Fruit fly (Drosophila melanogaster) whole organism, embryonic: ENCODE measurements around the gene Jon99Fii.
A peak's percentile ranks its signal among the peaks of the same experiment; 100 is the strongest.

Source experiments
- CG1024 ChIP-seq: fragments of 200-800 bp; sonication (Bioruptor generic); IDR thresholded peaks from 2 replicates; pipeline ENCODE4 v1.3.6; 2022; ENCODE audit warnings: missing biosample characterization, missing genetic modification characterization
- CG10959 ChIP-seq: fragments of 200-800 bp; sonication (Bioruptor generic); IDR thresholded peaks from 2 replicates; pipeline ENCODE4 v1.3.6; 2022; ENCODE audit warnings: missing biosample characterization, missing genetic modification characterization
- CG10979 ChIP-seq: fragments of 200-800 bp; sonication (Bioruptor generic); optimal IDR thresholded peaks from 2 replicates; lab custom pipeline; 2018; ENCODE audit warnings: missing biosample characterization, mild to moderate bottlenecking, missing genetic modification characterization, moderate library complexity
- CG12391 ChIP-seq: fragments of 200-800 bp; sonication (Bioruptor generic); optimal IDR thresholded peaks from 3 replicates; lab custom pipeline; 2018; ENCODE audit warnings: missing biosample characterization, mild to moderate bottlenecking, missing genetic modification characterization, moderate library complexity
- CG15011 ChIP-seq: fragments of 200-800 bp; sonication (Bioruptor generic); optimal IDR thresholded peaks from 3 replicates; lab custom pipeline; 2018; ENCODE audit warnings: missing biosample characterization, mild to moderate bottlenecking, missing genetic modification characterization
- CG15269 ChIP-seq: fragments of 200-800 bp; sonication (Bioruptor generic); optimal IDR thresholded peaks from 2 replicates; lab custom pipeline; 2018; ENCODE audit warnings: missing biosample characterization, mild to moderate bottlenecking, missing genetic modification characterization, moderate library complexity
- CG1647 ChIP-seq: fragments of 200-800 bp; sonication (Bioruptor generic); optimal IDR thresholded peaks from 3 replicates; lab custom pipeline; 2016; ENCODE audit warnings: missing biosample characterization, missing genetic modification characterization
- CG17328 ChIP-seq: fragments of 200-800 bp; sonication (Bioruptor generic); IDR thresholded peaks from 2 replicates; pipeline ENCODE4 v1.3.6; 2022; ENCODE audit warnings: missing biosample characterization, missing genetic modification characterization
- CG17385 ChIP-seq: fragments of 200-800 bp; sonication (Bioruptor generic); optimal IDR thresholded peaks from 3 replicates; lab custom pipeline; 2018; ENCODE audit warnings: missing biosample characterization, mild to moderate bottlenecking, missing genetic modification characterization
- CG17912 ChIP-seq: fragments of 200-800 bp; sonication (Bioruptor generic); optimal IDR thresholded peaks from 2 replicates; lab custom pipeline; 2018; ENCODE audit warnings: missing biosample characterization, mild to moderate bottlenecking, missing genetic modification characterization
- CG2129 ChIP-seq: fragments of 200-800 bp; sonication (Bioruptor generic); IDR thresholded peaks from 2 replicates; pipeline ENCODE4 v1.3.6; 2022; ENCODE audit warnings: missing biosample characterization, missing genetic modification characterization; ENCODE audit not compliant: partially characterized antibody
- CG34224 ChIP-seq: fragments of 200-800 bp; sonication (Bioruptor generic); IDR thresholded peaks from 3 replicates; pipeline ENCODE4 v1.3.6; 2022; ENCODE audit warnings: missing biosample characterization, missing genetic modification characterization; ENCODE audit not compliant: partially characterized antibody
- CG4328 ChIP-seq: fragments of 200-800 bp; sonication (Bioruptor generic); optimal IDR thresholded peaks from 3 replicates; lab custom pipeline; 2017; ENCODE audit warnings: missing biosample characterization, missing genetic modification reagents, missing genetic modification characterization
- CG8089 ChIP-seq: fragments of 200-800 bp; sonication (Bioruptor generic); optimal IDR thresholded peaks from 3 replicates; lab custom pipeline; 2016; ENCODE audit warnings: missing biosample characterization, missing genetic modification characterization
- D19B ChIP-seq: fragments of 200-800 bp; sonication (Bioruptor generic); optimal IDR thresholded peaks from 2 replicates; lab custom pipeline; 2017; ENCODE audit warnings: missing biosample characterization, mild to moderate bottlenecking, missing genetic modification characterization
- Doc2 ChIP-seq: fragments of 200-800 bp; sonication (Bioruptor generic); IDR thresholded peaks from 2 replicates; pipeline ENCODE4 v1.3.6; 2022; ENCODE audit warnings: missing biosample characterization, missing genetic modification characterization
- HLH4C ChIP-seq: fragments of 200-800 bp; sonication (Bioruptor generic); IDR thresholded peaks from 3 replicates; pipeline ENCODE4 v1.3.6; 2022; ENCODE audit warnings: missing biosample characterization, missing genetic modification characterization; ENCODE audit not compliant: partially characterized antibody
- Hr39 ChIP-seq: fragments of >200 bp; optimal IDR thresholded peaks from 2 replicates; lab custom pipeline; 2017
- Lhr ChIP-seq: fragments of 200-800 bp; sonication (Bioruptor generic); optimal IDR thresholded peaks from 3 replicates; lab custom pipeline; 2017; ENCODE audit warnings: mild to moderate bottlenecking, missing biosample characterization, missing genetic modification reagents, missing genetic modification characterization
- Max ChIP-seq: fragments of 200-800 bp; sonication (Bioruptor generic); optimal IDR thresholded peaks from 2 replicates; lab custom pipeline; 2016; ENCODE audit warnings: missing biosample characterization, mild to moderate bottlenecking, missing genetic modification characterization
- Oli ChIP-seq: fragments of 200-800 bp; sonication (Bioruptor generic); optimal IDR thresholded peaks from 2 replicates; lab custom pipeline; 2018; ENCODE audit warnings: missing biosample characterization, mild to moderate bottlenecking, missing genetic modification characterization, moderate library complexity
- Ptx1 ChIP-seq: fragments of 200-800 bp; sonication (Bioruptor generic); IDR thresholded peaks from 2 replicates; pipeline ENCODE4 v1.3.6; 2022; ENCODE audit warnings: missing biosample characterization, missing genetic modification characterization
- Trl ChIP-seq, 3 experiments: fragments of >200 bp in 2 of 3; fragments of 200-800 bp in 1 of 3; sonication (Bioruptor generic) in 1 of 3; optimal IDR thresholded peaks; 2 replicates in 1 of 3; 3 replicates in 2 of 3; lab custom pipeline; 2016 to 2017; ENCODE audit warnings: missing biosample characterization in 1 of 3, missing genetic modification characterization in 1 of 3
- Vsx1 ChIP-seq: fragments of 200-800 bp; sonication (Bioruptor generic); optimal IDR thresholded peaks from 2 replicates; lab custom pipeline; 2017; ENCODE audit warnings: missing biosample characterization, mild to moderate bottlenecking, missing genetic modification characterization, missing genetic modification reagents
- abd-A ChIP-seq: fragments of 200-800 bp; sonication (Bioruptor generic); optimal IDR thresholded peaks from 3 replicates; lab custom pipeline; 2019; ENCODE audit warnings: missing biosample characterization, mild to moderate bottlenecking, missing genetic modification characterization, moderate library complexity
- amos ChIP-seq: fragments of 200-800 bp; sonication (Bioruptor generic); IDR thresholded peaks from 2 replicates; pipeline ENCODE4 v1.3.6; 2022; ENCODE audit warnings: missing biosample characterization, missing genetic modification characterization; ENCODE audit not compliant: partially characterized antibody
- bsh ChIP-seq, 2 experiments: fragments of 200-800 bp; sonication (Bioruptor generic); optimal IDR thresholded peaks; 2 replicates each; lab custom pipeline; 2017 to 2018; ENCODE audit warnings: mild to moderate bottlenecking in 2 of 2, missing biosample characterization in 2 of 2, missing genetic modification characterization in 2 of 2, moderate library complexity in 1 of 2
- cato ChIP-seq: fragments of 200-800 bp; sonication (Bioruptor generic); optimal IDR thresholded peaks from 2 replicates; lab custom pipeline; 2016; ENCODE audit warnings: missing biosample characterization, missing genetic modification characterization, borderline replicate concordance
- cwo ChIP-seq: fragments of 200-800 bp; sonication (Bioruptor generic); optimal IDR thresholded peaks from 3 replicates; lab custom pipeline; 2017; ENCODE audit warnings: missing biosample characterization, missing genetic modification characterization, mild to moderate bottlenecking, moderate library complexity, missing genetic modification reagents
- da ChIP-seq: fragments of 200-800 bp; sonication (Bioruptor generic); optimal IDR thresholded peaks from 2 replicates; lab custom pipeline; 2016; ENCODE audit warnings: missing biosample characterization, missing genetic modification characterization
- ems ChIP-seq: fragments of 200-800 bp; sonication (Bioruptor generic); optimal IDR thresholded peaks from 3 replicates; lab custom pipeline; 2016; ENCODE audit warnings: missing biosample characterization, missing genetic modification characterization
- fru ChIP-seq: fragments of >200 bp; optimal IDR thresholded peaks from 2 replicates; lab custom pipeline; 2017
- gcm2 ChIP-seq: fragments of 200-800 bp; sonication (Bioruptor generic); optimal IDR thresholded peaks from 2 replicates; lab custom pipeline; 2016; ENCODE audit warnings: missing biosample characterization, missing genetic modification characterization
- gem ChIP-seq: fragments of 200-800 bp; sonication (Bioruptor generic); optimal IDR thresholded peaks from 2 replicates; lab custom pipeline; 2019; ENCODE audit warnings: missing biosample characterization, mild to moderate bottlenecking, missing genetic modification characterization, moderate library complexity
- gsb ChIP-seq: fragments of 200-800 bp; sonication (Bioruptor generic); IDR thresholded peaks from 2 replicates; pipeline ENCODE4 v1.3.6; 2022; ENCODE audit warnings: missing biosample characterization, missing genetic modification characterization
- gsb-n ChIP-seq: fragments of 200-800 bp; sonication (Bioruptor generic); optimal IDR thresholded peaks from 3 replicates; lab custom pipeline; 2018; ENCODE audit warnings: missing biosample characterization, mild to moderate bottlenecking, missing genetic modification characterization
- inv ChIP-seq: fragments of 200-800 bp; sonication (Bioruptor generic); IDR thresholded peaks from 2 replicates; pipeline ENCODE4 v1.3.6; 2022; ENCODE audit warnings: missing biosample characterization, missing genetic modification characterization; ENCODE audit not compliant: partially characterized antibody
- knrl ChIP-seq: fragments of 200-800 bp; sonication (Bioruptor generic); IDR thresholded peaks from 3 replicates; pipeline ENCODE4 v1.3.6; 2022; ENCODE audit warnings: missing biosample characterization, missing genetic modification characterization; ENCODE audit not compliant: partially characterized antibody
- lmd ChIP-seq: fragments of 200-800 bp; sonication (Bioruptor generic); IDR thresholded peaks from 2 replicates; pipeline ENCODE4 v1.3.6; 2022; ENCODE audit warnings: missing biosample characterization, missing genetic modification characterization
- odd ChIP-seq: fragments of 200-800 bp; sonication (Bioruptor generic); optimal IDR thresholded peaks from 2 replicates; lab custom pipeline; 2017; ENCODE audit warnings: missing biosample characterization, mild to moderate bottlenecking, missing genetic modification characterization
- otp ChIP-seq: fragments of 200-800 bp; sonication (Bioruptor generic); IDR thresholded peaks from 3 replicates; pipeline ENCODE4, ENCODE4 v1.3.6; 2022; ENCODE audit warnings: missing biosample characterization, missing genetic modification characterization
- pb ChIP-seq: fragments of 200-800 bp; sonication (Bioruptor generic); optimal IDR thresholded peaks from 3 replicates; lab custom pipeline; 2016; ENCODE audit warnings: missing biosample characterization, missing genetic modification characterization
- pho ChIP-seq: fragments of 200-800 bp; sonication (Bioruptor generic); optimal IDR thresholded peaks from 2 replicates; lab custom pipeline; 2016; ENCODE audit warnings: missing biosample characterization, missing genetic modification characterization
- repo ChIP-seq: fragments of 200-800 bp; sonication (Bioruptor generic); optimal IDR thresholded peaks from 2 replicates; lab custom pipeline; 2016; ENCODE audit warnings: missing biosample characterization, missing genetic modification characterization
- ro ChIP-seq: fragments of 200-800 bp; sonication (Bioruptor generic); IDR thresholded peaks from 2 replicates; pipeline ENCODE4 v1.3.6; 2022; ENCODE audit warnings: missing biosample characterization, missing genetic modification characterization
- tna ChIP-seq: fragments of 200-800 bp; sonication (Bioruptor generic); IDR thresholded peaks from 2 replicates; pipeline ENCODE4 v1.3.6; 2022; ENCODE audit warnings: missing biosample characterization, missing genetic modification characterization; ENCODE audit not compliant: partially characterized antibody
- unpg ChIP-seq: fragments of 200-800 bp; sonication (Bioruptor generic); optimal IDR thresholded peaks from 3 replicates; lab custom pipeline; 2018; ENCODE audit warnings: missing biosample characterization, mild to moderate bottlenecking, missing genetic modification characterization, moderate library complexity
- yki ChIP-seq: fragments of >200 bp; optimal IDR thresholded peaks from 3 replicates; lab custom pipeline; 2018
- zen2 ChIP-seq: fragments of 200-800 bp; sonication (Bioruptor generic); IDR thresholded peaks from 3 replicates; pipeline ENCODE4 v1.3.6; 2022; ENCODE audit warnings: missing biosample characterization, missing genetic modification characterization; ENCODE audit not compliant: partially characterized antibody

Gene Jon99Fii

dm6 chr3R:30459066-30459935 is 28.4 kb downstream of the Jon99Fii start, which contains the start of the genes CG2224 and CDase (continued):
- TF ChIP-seq CG10979 = no peak
- no peak for TF ChIP-seq yki
- no peak for TF ChIP-seq bsh (GFP tag; optimal IDR thresholded peaks at IDR 0.05; lab: Kevin White, UChicago)
- no peak for TF ChIP-seq gcm2 (GFP tag; lab: Kevin White, UChicago)
- TF ChIP-seq repo = no peak
- no peak for TF ChIP-seq Oli
- peak; percentile 5 for TF ChIP-seq Vsx1
- no peak for TF ChIP-seq CG12391
- TF ChIP-seq gsb-n = no peak
- TF ChIP-seq CG17385 (GFP tag; lab: Kevin White, UChicago) = no peak
- no peak for TF ChIP-seq CG4328 (GFP tag; lab: Kevin White, UChicago)
- no peak for TF ChIP-seq CG10959
- TF ChIP-seq HLH4C (GFP tag; lab: Robert Waterston, UW) = peak; percentile 93
- peak; percentile 97 for TF ChIP-seq zen2 (GFP tag; lab: Robert Waterston, UW)
- no peak for TF ChIP-seq ro (GFP tag; lab: Robert Waterston, UW)
- TF ChIP-seq cato (GFP tag; lab: Kevin White, UChicago) = no peak
- no peak for TF ChIP-seq CG1024 (GFP tag; lab: Robert Waterston, UW)
- no peak for TF ChIP-seq CG15269 (tag; lab: Kevin White, UChicago)
- TF ChIP-seq amos (GFP tag; lab: Robert Waterston, UW) = peak; percentile 89
- no peak for TF ChIP-seq lmd (GFP tag; lab: Robert Waterston, UW)
- no peak for TF ChIP-seq gem (tag; lab: Kevin White, UChicago)
- TF ChIP-seq otp (GFP tag; lab: Robert Waterston, UW) = no peak
- no peak for TF ChIP-seq pb
- TF ChIP-seq gsb (GFP tag; lab: Robert Waterston, UW) = no peak
- no peak for TF ChIP-seq abd-A
- TF ChIP-seq Lhr (GFP tag; lab: Kevin White, UChicago) = no peak
- no peak for TF ChIP-seq Ptx1
- peak; percentile 98 for TF ChIP-seq CG34224 (GFP tag; lab: Robert Waterston, UW)
- no peak for TF ChIP-seq CG15011 (GFP tag; lab: Kevin White, UChicago)
- peak; percentile 91 for TF ChIP-seq tna (GFP tag; lab: Robert Waterston, UW)
- no peak for TF ChIP-seq fru (lab: Kevin White, UChicago)
- TF ChIP-seq ems (GFP tag; lab: Kevin White, UChicago) = no peak
- no peak for TF ChIP-seq CG8089 (GFP tag; lab: Kevin White, UChicago)
- peak; percentile 77 for TF ChIP-seq knrl (GFP tag; lab: Robert Waterston, UW)
- no peak for TF ChIP-seq da
- TF ChIP-seq CG1647 (GFP tag; lab: Kevin White, UChicago) = no peak
- TF ChIP-seq unpg (GFP tag; lab: Kevin White, UChicago) = no peak
- no peak for TF ChIP-seq odd (GFP tag; lab: Kevin White, UChicago)
- TF ChIP-seq Hr39 (lab: Kevin White, UChicago) = no peak
- TF ChIP-seq Trl (optimal IDR thresholded peaks at IDR 0.05; lab: Kevin White, UChicago) = no peak
- no peak for TF ChIP-seq Trl (GFP tag; optimal IDR thresholded peaks at IDR 0.05; lab: Kevin White, UChicago)
- TF ChIP-seq CG2129 (GFP tag; lab: Robert Waterston, UW) = peak; percentile 63; the same call in 1 of the 2 replicates
- no peak for TF ChIP-seq CG17912 (GFP tag; lab: Kevin White, UChicago)
- TF ChIP-seq inv (GFP tag; lab: Robert Waterston, UW) = peak; percentile 72
- TF ChIP-seq CG17328 (GFP tag; lab: Robert Waterston, UW) = no peak
- no peak for TF ChIP-seq pho (GFP tag; lab: Kevin White, UChicago)
- no peak for TF ChIP-seq Doc2 (GFP tag; lab: Robert Waterston, UW)
- TF ChIP-seq Max (GFP tag; lab: Kevin White, UChicago) = no peak
- no peak for TF ChIP-seq cwo (GFP tag; lab: Kevin White, UChicago)
- no peak for TF ChIP-seq D19B (GFP tag; lab: Kevin White, UChicago)
